Fruit fly (Drosophila melanogaster): ENCODE results near the gene Cont.

The Cont gene

DNA sequence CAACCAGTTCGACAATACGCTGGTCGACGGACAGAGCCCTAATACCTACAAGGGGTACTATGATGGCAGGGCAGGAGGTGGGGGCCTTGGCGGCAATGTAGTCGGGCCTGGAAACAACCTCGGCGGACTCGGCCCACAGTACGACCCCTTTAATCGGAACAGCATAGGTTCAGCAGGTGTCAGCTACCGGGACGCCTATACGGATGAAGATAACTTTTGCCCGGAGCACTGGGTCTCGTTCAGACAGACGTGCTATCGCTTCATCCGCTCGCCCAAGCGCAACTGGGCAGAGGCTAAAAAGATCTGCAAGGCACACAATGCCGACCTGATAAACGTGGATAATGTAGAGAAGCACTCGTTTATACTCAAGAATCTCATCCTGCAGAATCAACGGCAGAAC is 1.1 kb downstream of the Cont start:
- no peak for TF ChIP-seq CG17801 (GFP tag; optimal IDR thresholded peaks at IDR 0.05; ENCODE audit: partially characterized antibody)

DNA sequence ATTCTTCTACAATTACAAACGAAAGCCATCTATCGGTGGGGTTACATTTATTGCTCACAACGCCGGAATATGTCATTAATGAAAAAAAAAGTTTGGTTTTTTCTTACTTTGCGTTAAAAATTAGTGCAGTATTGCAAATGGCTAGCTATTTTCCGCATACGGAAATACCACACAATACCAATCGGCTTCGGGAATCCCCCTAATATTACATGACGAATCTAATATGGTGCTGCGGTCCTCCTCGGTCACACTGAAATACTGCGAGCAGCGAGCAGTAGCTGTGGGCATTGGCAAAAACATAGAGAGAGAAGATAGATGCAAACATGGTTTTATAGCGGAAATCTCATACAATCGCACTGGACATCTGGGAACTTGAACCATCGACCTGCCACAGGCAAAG is 6.4 kb downstream of the Cont start, which contains the start of gene tub:
Gene tub, plus strand, starts transcription at position 253 of the 400 bp plus-strand sequence.
- TF ChIP-seq CG17801 (GFP tag; optimal IDR thresholded peaks at IDR 0.05; ENCODE audit: partially characterized antibody) = peak; percentile 14

DNA sequence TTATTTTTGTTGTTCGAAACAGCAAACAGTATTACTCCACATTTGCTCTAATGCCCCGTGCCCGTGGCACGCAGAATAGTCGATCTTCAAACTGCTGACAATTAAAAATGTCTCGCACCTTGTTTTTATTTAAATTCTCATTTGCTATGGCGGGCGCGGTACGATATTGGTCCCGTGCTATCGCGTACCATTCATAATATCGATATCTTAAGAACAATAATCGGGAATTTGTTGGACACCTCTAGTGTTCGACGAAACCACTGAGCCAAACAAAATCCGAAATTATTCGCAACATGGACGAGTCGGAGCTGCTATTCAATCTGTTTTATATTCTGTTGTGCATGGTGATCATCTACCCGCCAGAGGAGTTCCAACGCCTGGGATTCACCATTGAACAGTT is 9.0 kb downstream of the Cont start, which contains the start of gene CG14646:
Gene CG14646, plus strand, starts transcription at position 234 of the 400 bp plus-strand sequence.
- no peak for TF ChIP-seq CG17801 (GFP tag; optimal IDR thresholded peaks at IDR 0.05; ENCODE audit: partially characterized antibody)

- peak; percentile 8 for TF ChIP-seq CG17801 (GFP tag; optimal IDR thresholded peaks at IDR 0.05; ENCODE audit: partially characterized antibody)
These were observed 13.0 kb downstream of the Cont start, which contains the start of gene CG34112 for dm6 chr3R:4394117-4394516. Gene CG34112 (minus strand): TSS chr3R:4394259.

- TF ChIP-seq CG17801 (GFP tag; optimal IDR thresholded peaks at IDR 0.05; ENCODE audit: partially characterized antibody) = peak; percentile 93
These were observed 13.8 kb downstream of the Cont start for dm6 chr3R:4394654-4395581.

DNA sequence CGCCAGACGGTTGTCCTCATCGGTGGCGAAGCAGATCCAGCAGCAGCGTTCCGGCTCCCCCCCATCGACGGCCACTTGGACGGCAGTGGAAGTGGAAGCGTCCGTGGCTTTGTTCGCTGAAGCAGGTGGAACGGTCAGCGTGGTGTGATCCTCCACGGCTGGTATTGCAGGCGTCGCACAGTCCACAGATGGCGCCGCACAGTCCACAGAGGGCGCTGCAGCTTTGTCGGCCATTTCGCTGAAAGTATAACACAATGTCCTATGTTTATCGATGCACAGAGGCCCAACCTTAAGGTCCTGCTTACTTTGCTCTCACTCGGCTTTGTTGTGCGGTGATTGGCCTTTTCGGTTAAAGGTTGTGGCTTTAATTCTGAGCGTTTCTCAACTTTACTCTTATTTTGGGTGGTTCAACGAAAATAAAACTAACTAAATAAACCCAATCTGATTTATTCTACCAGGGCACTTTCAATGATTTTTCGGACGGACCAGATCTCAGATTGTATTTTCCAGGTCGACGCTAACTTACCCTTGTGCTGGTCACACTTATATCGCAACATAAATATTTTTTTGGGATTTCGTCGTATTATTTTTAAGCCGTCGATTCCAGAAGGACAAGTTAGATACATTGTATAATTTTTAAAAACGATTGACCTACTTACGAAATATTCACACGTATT is 16.4 kb downstream of the Cont start, which contains the start of gene CG9855:
Gene CG9855, minus strand, starts transcription at position 473 of the 677 bp plus-strand sequence.
- TF ChIP-seq CG17801 (GFP tag; optimal IDR thresholded peaks at IDR 0.05; ENCODE audit: partially characterized antibody) = no peak

dm6 chr3R:4399810-4400496 is 18.8 kb downstream of the Cont start:
- TF ChIP-seq CG17801 (GFP tag; optimal IDR thresholded peaks at IDR 0.05; ENCODE audit: partially characterized antibody) = no peak

DNA sequence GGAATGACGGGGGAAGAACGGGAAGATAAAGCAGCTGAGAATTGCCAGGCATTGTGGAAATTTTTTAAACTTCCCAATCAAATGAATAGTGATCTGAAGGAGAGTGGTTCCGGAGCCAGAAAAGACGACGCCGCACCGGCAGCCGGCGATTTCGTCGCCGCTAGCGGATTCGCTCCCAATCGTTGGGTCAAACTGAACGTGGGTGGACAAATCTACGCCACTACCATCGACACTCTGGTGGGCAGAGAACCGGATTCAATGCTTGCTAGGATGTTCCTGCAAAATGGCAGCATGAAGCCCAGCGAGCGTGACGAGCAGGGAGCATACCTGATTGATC is 19.4 kb downstream of the Cont start, which contains the start of gene CG14647:
Gene CG14647, plus strand, starts transcription at position 14 of the 337 bp plus-strand sequence.
- TF ChIP-seq CG17801 (GFP tag; optimal IDR thresholded peaks at IDR 0.05; ENCODE audit: partially characterized antibody) = no peak

dm6 chr3R:4401977-4402589 is 21.0 kb downstream of the Cont start, which contains the start of gene CG9853:
Gene CG9853 (minus strand): TSS chr3R:4402027.
- no peak for TF ChIP-seq CG17801 (GFP tag; optimal IDR thresholded peaks at IDR 0.05; ENCODE audit: partially characterized antibody)

DNA sequence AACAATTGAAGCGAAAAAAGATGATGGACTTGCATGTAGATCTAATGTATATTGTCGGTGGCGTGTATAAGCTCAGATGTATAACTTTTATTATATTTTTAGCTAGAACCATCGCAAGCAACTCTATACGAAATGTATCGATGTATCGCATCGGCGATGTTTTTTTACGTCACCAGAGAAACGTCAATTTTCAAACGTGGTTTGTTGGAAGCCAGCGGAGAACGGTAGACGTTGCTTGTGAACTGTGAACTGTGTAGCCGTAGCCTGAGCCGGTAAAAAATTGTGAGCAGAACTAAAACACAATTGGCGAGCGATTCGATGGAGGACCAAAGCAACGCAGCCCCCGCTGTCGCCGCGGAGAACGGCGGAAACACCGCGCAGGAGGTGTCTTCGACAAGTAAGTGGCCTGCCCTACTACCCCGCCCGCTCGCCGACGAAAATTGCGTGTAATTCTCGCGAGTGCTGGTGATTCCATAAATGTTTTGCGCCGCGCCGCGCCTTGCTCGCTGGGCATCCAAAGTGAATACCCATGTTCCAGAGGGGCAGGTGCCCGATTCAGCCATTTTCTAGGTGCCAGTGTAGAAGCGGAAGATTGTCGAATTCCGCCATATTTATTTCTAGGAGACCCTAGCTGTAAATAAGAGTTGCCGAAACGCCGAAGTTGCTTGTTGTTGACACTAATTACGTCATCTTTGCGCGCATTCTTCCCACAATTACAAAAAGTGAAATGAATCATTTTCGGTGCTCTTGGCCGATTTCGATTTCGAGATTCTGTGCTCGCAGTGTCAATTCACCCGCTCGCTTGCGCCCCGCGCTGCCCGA is 22.0 kb downstream of the Cont start, which contains the start of gene lost:
Gene lost, plus strand, starts transcription at position 193 of the 822 bp plus-strand sequence.
- peak; percentile 62 for TF ChIP-seq CG17801 (GFP tag; optimal IDR thresholded peaks at IDR 0.05; ENCODE audit: partially characterized antibody)

dm6 chr3R:4403706-4404392 is 22.7 kb downstream of the Cont start:
- no peak for TF ChIP-seq CG17801 (GFP tag; optimal IDR thresholded peaks at IDR 0.05; ENCODE audit: partially characterized antibody)

DNA sequence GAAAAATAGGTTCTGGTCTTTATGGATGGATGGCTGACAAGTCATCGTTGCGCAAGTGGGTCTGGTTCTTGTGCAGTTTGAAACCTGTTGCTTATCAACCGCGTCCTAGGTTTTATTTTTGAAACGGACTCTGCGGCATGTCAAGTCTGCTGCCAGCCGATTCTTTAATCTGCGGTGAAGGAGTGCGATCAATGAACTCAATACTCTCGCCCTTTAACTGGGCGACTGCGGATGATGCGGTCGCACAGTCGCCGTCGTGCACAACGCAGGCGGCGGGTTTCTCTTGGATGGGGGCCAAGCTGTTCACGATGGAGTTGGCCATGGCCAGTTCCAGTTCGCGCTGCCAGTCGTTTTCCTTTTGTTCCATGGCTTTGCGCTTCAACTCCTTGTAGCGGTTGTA is 26.2 kb downstream of the Cont start:
- TF ChIP-seq CG17801 (GFP tag; optimal IDR thresholded peaks at IDR 0.05; ENCODE audit: partially characterized antibody) = no peak

DNA sequence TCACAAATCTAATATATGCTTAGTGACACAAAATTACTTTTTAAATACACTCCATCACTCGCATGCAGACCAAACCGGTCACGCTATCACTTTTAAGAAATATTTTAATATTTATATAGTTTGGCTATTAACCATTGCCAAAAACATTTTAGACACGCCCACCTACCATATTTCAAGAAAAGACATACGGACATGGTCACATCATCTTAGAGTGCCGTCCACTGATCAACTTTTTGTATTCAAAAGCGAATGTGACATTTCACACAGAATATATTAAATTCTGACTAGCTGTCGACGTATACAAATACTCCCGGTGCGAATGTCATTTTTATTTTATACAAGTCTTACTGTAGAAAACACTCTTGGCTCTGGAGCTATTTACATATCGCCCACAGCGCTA is 35.0 kb downstream of the Cont start, which contains the start of gene CG31528:
Gene CG31528, plus strand, starts transcription at position 301 of the 400 bp plus-strand sequence.
- TF ChIP-seq CG17801 (GFP tag; optimal IDR thresholded peaks at IDR 0.05; ENCODE audit: partially characterized antibody) = no peak
